Worm (Caenorhabditis elegans): Measurements from ENCODE around the gene ttll-15.

ttll-15 gene

ce11 chrV:10402804-10403203 lies 44.5 kb downstream of the ttll-15 start, which contains the start of gene F15H10.8:
TSS of gene F15H10.8 (minus strand) at chrV:10402904.
- TF ChIP-seq hlh-30 (tag; optimal IDR thresholded peaks at IDR 0.05; ENCODE audit: insufficient read depth) (no peak), nhr-11 (tag; optimal IDR thresholded peaks at IDR 0.05) (no peak), hlh-8 (tag; optimal IDR thresholded peaks at IDR 0.05) (no peak), ceh-34 (tag; optimal IDR thresholded peaks at IDR 0.05) (no peak), hlh-15 (tag; optimal IDR thresholded peaks at IDR 0.05) (no peak), ref-2 (tag; optimal IDR thresholded peaks at IDR 0.05) (no peak), pax-1 (tag; optimal IDR thresholded peaks at IDR 0.05) (no peak), ahr-1 (tag; optimal IDR thresholded peaks at IDR 0.05) (no peak), odd-2 (tag; optimal IDR thresholded peaks at IDR 0.05) (no peak), pha-2 (tag; optimal IDR thresholded peaks at IDR 0.05) (no peak), pros-1 (tag; optimal IDR thresholded peaks at IDR 0.05) (no peak), C38D4.7 (GFP tag; optimal IDR thresholded peaks at IDR 0.05) (no peak), zip-5 (tag; optimal IDR thresholded peaks at IDR 0.05) (no peak), fax-1 (tag; optimal IDR thresholded peaks at IDR 0.05) (no peak), gmeb-2 (tag; optimal IDR thresholded peaks at IDR 0.05) (no peak), unc-86 (tag; optimal IDR thresholded peaks at IDR 0.05) (no peak), syd-9 (tag; optimal IDR thresholded peaks at IDR 0.05) (no peak), che-1 (tag; optimal IDR thresholded peaks at IDR 0.05) (no peak)

- TF ChIP-seq ceh-45 (GFP tag; IDR thresholded peaks at IDR 0.05) = no peak
- TF ChIP-seq ceh-19 (GFP tag; optimal IDR thresholded peaks at IDR 0.05) = no peak
- TF ChIP-seq dmd-4 (tag; optimal IDR thresholded peaks at IDR 0.05; ENCODE audit: borderline replicate concordance) = no peak
- no peak for TF ChIP-seq hlh-30 (tag; optimal IDR thresholded peaks at IDR 0.05; ENCODE audit: insufficient read depth)
- no peak for TF ChIP-seq pag-3 (tag; optimal IDR thresholded peaks at IDR 0.05; ENCODE audit: borderline replicate concordance)
- no peak for TF ChIP-seq ama-1 (optimal IDR thresholded peaks at IDR 0.05)
- TF ChIP-seq ttx-3 (tag; optimal IDR thresholded peaks at IDR 0.05) = no peak
Measured at ce11 chrV:10404701-10405100, 46.4 kb downstream of the ttll-15 start.

- TF ChIP-seq nhr-11 (tag; optimal IDR thresholded peaks at IDR 0.05) (no peak), unc-55 (GFP tag; optimal IDR thresholded peaks at IDR 0.05) (no peak), elt-2 (tag; optimal IDR thresholded peaks at IDR 0.05) (no peak), ama-1 (optimal IDR thresholded peaks at IDR 0.05) (no peak), sdc-2 (tag; optimal IDR thresholded peaks at IDR 0.05) (no peak), hlh-6 (tag; optimal IDR thresholded peaks at IDR 0.05) (no peak), ahr-1 (tag; optimal IDR thresholded peaks at IDR 0.05) (no peak), hlh-30 (tag; optimal IDR thresholded peaks at IDR 0.05; ENCODE audit: insufficient read depth) (no peak), che-1 (tag; optimal IDR thresholded peaks at IDR 0.05) (no peak), ztf-16 (tag; optimal IDR thresholded peaks at IDR 0.05) (no peak), pax-1 (tag; optimal IDR thresholded peaks at IDR 0.05) (no peak), ceh-45 (GFP tag; IDR thresholded peaks at IDR 0.05) (no peak), ceh-22 (tag; optimal IDR thresholded peaks at IDR 0.05) (no peak)
Measured at ce11 chrV:10406313-10406712, 48.0 kb downstream of the ttll-15 start, which contains the start of gene F15H10.7. TSS of gene F15H10.7 (minus strand) at chrV:10406413.

ce11 chrV:10410030-10410713 lies 51.8 kb downstream of the ttll-15 start, which contains the start of gene F15H10.12:
TSS of gene F15H10.12 (minus strand) at chrV:10410080.
- no peak for TF ChIP-seq C38D4.7 (GFP tag; optimal IDR thresholded peaks at IDR 0.05)
- no peak for TF ChIP-seq sox-4 (tag; optimal IDR thresholded peaks at IDR 0.05)
- no peak for TF ChIP-seq sdc-2 (tag; optimal IDR thresholded peaks at IDR 0.05)
- no peak for TF ChIP-seq pax-1 (tag; optimal IDR thresholded peaks at IDR 0.05)
